Fruit fly (Drosophila melanogaster) S2 (cell line): ENCODE measurements around the gene Pfdn2.

Experiments
- CG8478 ChIP-seq: fragments of >200 bp; optimal IDR thresholded peaks from 2 replicates; lab custom pipeline; 2018
- CTCF ChIP-seq, 2 experiments: fragments of >200 bp; optimal IDR thresholded peaks; 2 replicates each; lab custom pipeline; 2018

dm6 chr3L:11113198-11114197 is 39.3 kb upstream of the Pfdn2 start, which contains the start of gene Sod1:
- TF ChIP-seq CG8478 (lab: Kevin White, UChicago) (no peak), CTCF (optimal IDR thresholded peaks at IDR 0.05; lab: Kevin White, UChicago) (no peak)
